Worm (Caenorhabditis elegans): ENCODE measurements around the gene oac-15.

DNA sequence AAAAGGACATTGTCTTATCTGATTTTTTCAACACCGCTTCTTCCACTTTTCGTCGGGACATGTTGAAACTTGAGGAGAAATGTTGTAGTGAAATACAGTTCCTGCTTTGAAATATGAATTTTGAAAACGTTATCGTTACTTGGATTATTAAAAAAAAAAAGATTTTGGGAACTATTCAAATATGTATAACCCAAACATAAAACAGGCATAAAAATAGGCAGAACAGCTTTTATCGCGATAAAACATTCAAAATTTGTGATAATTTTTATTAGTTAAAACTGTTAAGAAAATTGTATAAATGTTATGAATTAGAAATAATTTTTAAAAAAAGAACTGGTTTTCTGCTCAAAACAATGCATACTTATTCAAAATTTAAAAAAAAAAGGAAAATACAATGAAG, 46.7 kb upstream of the oac-15 start, which contains the start of gene bgnt-1.3:
- no peak for TF ChIP-seq sea-1 (GFP tag; conservative IDR thresholded peaks at IDR 0.05)
- no peak for TF ChIP-seq ets-7 (tag; optimal IDR thresholded peaks at IDR 0.05)
- no peak for TF ChIP-seq ama-1 (optimal IDR thresholded peaks at IDR 0.05)
- TF ChIP-seq ceh-36 (tag; optimal IDR thresholded peaks at IDR 0.05) = no peak
- no peak for TF ChIP-seq hnd-1 (tag; optimal IDR thresholded peaks at IDR 0.05)
- TF ChIP-seq tra-4 (tag; optimal IDR thresholded peaks at IDR 0.05) = no peak
- TF ChIP-seq B0310.2 (tag; optimal IDR thresholded peaks at IDR 0.05) = no peak
- no peak for TF ChIP-seq hmbx-1 (tag; optimal IDR thresholded peaks at IDR 0.05)

Data from whole organism, early embryonic.